Fruit fly (Drosophila melanogaster) whole organism, prepupa: ENCODE results near the gene Ae2.
A peak's percentile ranks its signal among the peaks of the same experiment; 100 is the strongest.

Source experiments
- CG15336 ChIP-seq: fragments of 200-800 bp; sonication (Bioruptor generic); IDR thresholded peaks from 2 replicates; pipeline ENCODE4 v1.3.6; 2022; ENCODE audit warnings: missing biosample characterization, missing genetic modification characterization
- CG1621 ChIP-seq: fragments of 200-800 bp; sonication (Bioruptor generic); optimal IDR thresholded peaks from 3 replicates; lab custom pipeline; 2018; ENCODE audit warnings: missing biosample characterization, mild to moderate bottlenecking, missing genetic modification characterization
- CG3032 ChIP-seq: fragments of 200-800 bp; optimal IDR thresholded peaks from 2 replicates; lab custom pipeline; 2019; ENCODE audit warnings: missing biosample characterization, mild to moderate bottlenecking, missing genetic modification characterization, moderate library complexity
- CG34406 ChIP-seq: fragments of 200-800 bp; sonication (Bioruptor generic); optimal IDR thresholded peaks from 3 replicates; lab custom pipeline; 2016; ENCODE audit warnings: missing biosample characterization, missing genetic modification characterization
- CG6163 ChIP-seq: fragments of 200-800 bp; sonication (Bioruptor generic); IDR thresholded peaks from 3 replicates; pipeline ENCODE4 v1.3.6; 2022; ENCODE audit warnings: missing biosample characterization, missing genetic modification characterization
- CG6276 ChIP-seq: fragments of 200-800 bp; sonication (Bioruptor generic); optimal IDR thresholded peaks from 2 replicates; lab custom pipeline; 2017; ENCODE audit warnings: missing biosample characterization, mild to moderate bottlenecking, missing genetic modification characterization
- CG6808 ChIP-seq: fragments of 200-800 bp; sonication (Bioruptor generic); optimal IDR thresholded peaks from 3 replicates; lab custom pipeline; 2017; ENCODE audit warnings: missing biosample characterization, missing genetic modification characterization, mild to moderate bottlenecking, moderate library complexity, missing genetic modification reagents
- CG6854 ChIP-seq: fragments of 200-800 bp; sonication (Bioruptor generic); optimal IDR thresholded peaks from 2 replicates; lab custom pipeline; 2017; ENCODE audit warnings: missing biosample characterization, mild to moderate bottlenecking, missing genetic modification characterization
- CG8119 ChIP-seq: fragments of 200-800 bp; sonication (Bioruptor generic); IDR thresholded peaks from 3 replicates; pipeline ENCODE4 v1.3.6; 2022; ENCODE audit warnings: missing biosample characterization, missing genetic modification characterization
- CG8632 ChIP-seq: fragments of 200-800 bp; sonication (Bioruptor generic); optimal IDR thresholded peaks from 3 replicates; lab custom pipeline; 2016; ENCODE audit warnings: missing biosample characterization, missing genetic modification characterization
- CG9139 ChIP-seq: fragments of 200-800 bp; sonication (Bioruptor generic); optimal IDR thresholded peaks from 3 replicates; lab custom pipeline; 2017; ENCODE audit warnings: missing biosample characterization, mild to moderate bottlenecking, missing genetic modification characterization
- Eip75B ChIP-seq: fragments of 200-800 bp; sonication (Bioruptor generic); optimal IDR thresholded peaks from 3 replicates; lab custom pipeline; 2016; ENCODE audit warnings: missing biosample characterization, missing genetic modification characterization
- Ets21C ChIP-seq: fragments of 200-800 bp; sonication (Bioruptor generic); optimal IDR thresholded peaks from 3 replicates; lab custom pipeline; 2016; ENCODE audit warnings: missing biosample characterization, missing genetic modification characterization
- Ets96B ChIP-seq: fragments of 200-800 bp; optimal IDR thresholded peaks from 2 replicates; lab custom pipeline; 2019; ENCODE audit warnings: missing biosample characterization, mild to moderate bottlenecking, missing genetic modification characterization, moderate library complexity
- Gug ChIP-seq: fragments of 200-800 bp; sonication (Bioruptor generic); IDR thresholded peaks from 2 replicates; pipeline ENCODE4 v1.3.6; 2022; ENCODE audit warnings: missing biosample characterization, missing genetic modification characterization
- Hr38 ChIP-seq: sonication (Bioruptor generic); optimal IDR thresholded peaks from 2 replicates; lab custom pipeline; 2016; ENCODE audit warnings: missing biosample characterization, missing genetic modification characterization
- Hr4 ChIP-seq: fragments of 200-800 bp; sonication (Bioruptor generic); optimal IDR thresholded peaks from 3 replicates; lab custom pipeline; 2016; ENCODE audit warnings: missing biosample characterization, missing genetic modification characterization
- OdsH ChIP-seq: fragments of 200-800 bp; sonication (Bioruptor generic); optimal IDR thresholded peaks from 3 replicates; lab custom pipeline; 2016; ENCODE audit warnings: missing biosample characterization, missing genetic modification characterization
- Sox102F ChIP-seq: fragments of 200-800 bp; sonication (Bioruptor generic); optimal IDR thresholded peaks from 2 replicates; lab custom pipeline; 2016; ENCODE audit warnings: missing biosample characterization, mild to moderate bottlenecking, missing genetic modification characterization
- cyc ChIP-seq: fragments of 200-800 bp; sonication (Bioruptor generic); optimal IDR thresholded peaks from 3 replicates; lab custom pipeline; 2016; ENCODE audit warnings: missing biosample characterization, missing genetic modification characterization
- dac ChIP-seq: fragments of 200-800 bp; sonication (Bioruptor generic); optimal IDR thresholded peaks from 2 replicates; lab custom pipeline; 2017; ENCODE audit warnings: missing biosample characterization, mild to moderate bottlenecking, missing genetic modification characterization
- dsx ChIP-seq: fragments of 200-800 bp; optimal IDR thresholded peaks from 3 replicates; lab custom pipeline; 2019; ENCODE audit warnings: missing biosample characterization, mild to moderate bottlenecking, missing genetic modification characterization, moderate library complexity; ENCODE audit not compliant: poor library complexity, severe bottlenecking
- eg ChIP-seq: fragments of 200-800 bp; sonication (Bioruptor generic); IDR thresholded peaks from 3 replicates; pipeline ENCODE4 v1.3.6; 2022; ENCODE audit warnings: missing biosample characterization, missing genetic modification characterization
- fd59A ChIP-seq: fragments of 200-800 bp; sonication (Bioruptor generic); optimal IDR thresholded peaks from 2 replicates; lab custom pipeline; 2017; ENCODE audit warnings: missing biosample characterization, mild to moderate bottlenecking, missing genetic modification characterization, missing genetic modification reagents
- lz ChIP-seq: fragments of 200-800 bp; sonication (Bioruptor generic); optimal IDR thresholded peaks from 3 replicates; lab custom pipeline; 2016; ENCODE audit warnings: missing biosample characterization, missing genetic modification characterization
- pdm3 ChIP-seq: fragments of 200-800 bp; sonication (Bioruptor generic); optimal IDR thresholded peaks from 3 replicates; lab custom pipeline; 2016; ENCODE audit warnings: missing biosample characterization, missing genetic modification characterization
- salr ChIP-seq, 2 experiments: fragments of 200-800 bp; sonication (Bioruptor generic); optimal IDR thresholded peaks; 3 replicates each; lab custom pipeline; 2016 to 2018; ENCODE audit warnings: missing biosample characterization in 2 of 2, missing genetic modification characterization in 2 of 2, mild to moderate bottlenecking in 1 of 2
- ss ChIP-seq, 2 experiments: fragments of 200-800 bp; sonication (Bioruptor generic); optimal IDR thresholded peaks; 2 replicates in 1 of 2; 3 replicates in 1 of 2; lab custom pipeline; 2017 to 2018; ENCODE audit warnings: mild to moderate bottlenecking in 2 of 2, missing biosample characterization in 2 of 2, missing genetic modification characterization in 2 of 2, moderate library complexity in 1 of 2
- svp ChIP-seq: fragments of 200-800 bp; sonication (Bioruptor generic); peaks from one replicate; lab custom pipeline; 2016; ENCODE audit warnings: missing biosample characterization, missing genetic modification characterization
- vri ChIP-seq: fragments of 200-800 bp; sonication (Bioruptor generic); optimal IDR thresholded peaks from 3 replicates; lab custom pipeline; 2016; ENCODE audit warnings: missing biosample characterization, mild to moderate bottlenecking, missing genetic modification characterization

Ae2 gene

dm6 chr3L:9815705-9816104 lies 52.4 kb downstream of the Ae2 start:
- peak; percentile 21; the same call in 1 of the 2 replicates for TF ChIP-seq CG15336 (GFP tag; lab: Robert Waterston, UW)
- TF ChIP-seq Ets21C (GFP tag; lab: Kevin White, UChicago) = no peak
- TF ChIP-seq OdsH (GFP tag; lab: Kevin White, UChicago) = no peak
- 0 out of 3 replicates have a peak, but pooled peaks have one; percentile 31 for TF ChIP-seq CG6163
- TF ChIP-seq CG8119 (GFP tag; lab: Robert Waterston, UW) = peak; percentile 26; the same call in 1 of the 3 replicates
- peak; percentile 51; the same call in 1 of the 3 replicates for TF ChIP-seq eg (GFP tag; lab: Robert Waterston, UW)

dm6 chr3L:9820248-9820647 lies 56.9 kb downstream of the Ae2 start:
- TF ChIP-seq CG6854 (GFP tag; lab: Kevin White, UChicago) = no peak
- no peak for TF ChIP-seq CG6163
- no peak for TF ChIP-seq Hr38 (GFP tag; lab: Kevin White, UChicago)
- no peak for TF ChIP-seq vri
- TF ChIP-seq ss (GFP tag; optimal IDR thresholded peaks at IDR 0.05; lab: Kevin White, UChicago) = no peak
- TF ChIP-seq OdsH (GFP tag; lab: Kevin White, UChicago) = no peak
- TF ChIP-seq CG34406 (GFP tag; lab: Kevin White, UChicago) = no peak
- no peak for TF ChIP-seq pdm3 (GFP tag; lab: Kevin White, UChicago)
- no peak for TF ChIP-seq CG15336 (GFP tag; lab: Robert Waterston, UW)
- no peak for TF ChIP-seq CG8119 (GFP tag; lab: Robert Waterston, UW)
- no peak for TF ChIP-seq CG3032 (tag; lab: Kevin White, UChicago)
- TF ChIP-seq CG1621 = no peak
- TF ChIP-seq CG6808 (GFP tag; lab: Kevin White, UChicago) = no peak
- TF ChIP-seq Gug (GFP tag; lab: Robert Waterston, UW) = no peak
- TF ChIP-seq Ets96B (tag; lab: Kevin White, UChicago) = no peak
- TF ChIP-seq CG9139 = no peak
- TF ChIP-seq CG8632 = no peak

- TF ChIP-seq dsx (GFP tag; lab: Kevin White, UChicago) (no peak), CG6163 (0 out of 3 replicates have a peak, but pooled peaks have one; percentile 23), CG15336 (GFP tag; lab: Robert Waterston, UW) (peak; percentile 35; the same call in 1 of the 2 replicates), Eip75B (GFP tag; lab: Kevin White, UChicago) (no peak)
Measured at dm6 chr3L:9821138-9821681, 57.9 kb downstream of the Ae2 start.

dm6 chr3L:9823797-9824196 lies 60.5 kb downstream of the Ae2 start, which contains the start of gene Ilp5:
Gene Ilp5, minus strand, starts transcription at chr3L:9823897.
- TF ChIP-seq dsx (GFP tag; lab: Kevin White, UChicago) (no peak), CG8119 (GFP tag; lab: Robert Waterston, UW) (no peak), Hr38 (GFP tag; lab: Kevin White, UChicago) (no peak), Sox102F (no peak), cyc (GFP tag; lab: Kevin White, UChicago) (no peak), CG3032 (tag; lab: Kevin White, UChicago) (no peak), Hr4 (no peak)
- TF ChIP-seq, all 60 proteins: peak for 0

- TF ChIP-seq eg (GFP tag; lab: Robert Waterston, UW) = no peak
- TF ChIP-seq ss (GFP tag; optimal IDR thresholded peaks at IDR 0.05; lab: Kevin White, UChicago) = no peak
- no peak for TF ChIP-seq salr (GFP tag; optimal IDR thresholded peaks at IDR 0.05; lab: Kevin White, UChicago)
- no peak for TF ChIP-seq lz (GFP tag; lab: Kevin White, UChicago)
- TF ChIP-seq CG9139 = no peak
- TF ChIP-seq CG6276 = no peak
- TF ChIP-seq CG6808 (GFP tag; lab: Kevin White, UChicago) = no peak
- no peak for TF ChIP-seq svp (GFP tag; lab: Kevin White, UChicago)
- no peak for TF ChIP-seq Ets96B (tag; lab: Kevin White, UChicago)
- TF ChIP-seq dsx (GFP tag; lab: Kevin White, UChicago) = no peak
- TF ChIP-seq Sox102F = no peak
- no peak for TF ChIP-seq pdm3 (GFP tag; lab: Kevin White, UChicago)
- TF ChIP-seq Hr4 = no peak
- TF ChIP-seq CG8119 (GFP tag; lab: Robert Waterston, UW) = no peak
Measured at dm6 chr3L:9824226-9824625, 60.9 kb downstream of the Ae2 start.

dm6 chr3L:9829154-9829553 lies 65.8 kb downstream of the Ae2 start:
- no peak for TF ChIP-seq CG6808 (GFP tag; lab: Kevin White, UChicago)
- TF ChIP-seq Hr38 (GFP tag; lab: Kevin White, UChicago) = no peak
- TF ChIP-seq fd59A (GFP tag; lab: Kevin White, UChicago) = no peak
- no peak for TF ChIP-seq pdm3 (GFP tag; lab: Kevin White, UChicago)
- TF ChIP-seq dac (GFP tag; lab: Kevin White, UChicago) = no peak
- TF ChIP-seq ss (GFP tag; optimal IDR thresholded peaks at IDR 0.05; lab: Kevin White, UChicago) = no peak
- no peak for TF ChIP-seq Gug (GFP tag; lab: Robert Waterston, UW)
